Worm (Caenorhabditis elegans) whole organism, L1 larva: ENCODE measurements around the gene ears-2.

ENCODE experiments used
- C16A3.4 ChIP-seq: fragments of 150-350 bp; optimal IDR thresholded peaks from 2 replicates; lab custom pipeline; 2014; ENCODE audit warnings: missing biosample characterization, missing genetic modification characterization
- C34B4.2 ChIP-seq: sonication (generic microtip); optimal IDR thresholded peaks from 2 replicates; lab custom pipeline; 2017; ENCODE audit warnings: mild to moderate bottlenecking, missing genetic modification characterization, missing compliant biosample characterization
- F16B12.6 ChIP-seq: fragments of 150-350 bp; optimal IDR thresholded peaks from 2 replicates; lab custom pipeline; 2014; ENCODE audit warnings: missing biosample characterization, missing genetic modification characterization
- Y116A8C.19 ChIP-seq: sonication (generic microtip); optimal IDR thresholded peaks from 2 replicates; lab custom pipeline; 2016; ENCODE audit warnings: missing compliant biosample characterization, missing genetic modification characterization, borderline replicate concordance
- aha-1 ChIP-seq: fragments of 150-350 bp; optimal IDR thresholded peaks from 2 replicates; lab custom pipeline; 2014; ENCODE audit warnings: missing biosample characterization, missing genetic modification characterization
- aly-2 ChIP-seq: fragments of 150-350 bp; optimal IDR thresholded peaks from 2 replicates; lab custom pipeline; 2014; ENCODE audit warnings: missing biosample characterization, missing genetic modification characterization
- ama-1 ChIP-seq: fragments of 150-350 bp; optimal IDR thresholded peaks from 2 replicates; lab custom pipeline; 2014
- blmp-1 ChIP-seq: fragments of 150-350 bp; optimal IDR thresholded peaks from 2 replicates; lab custom pipeline; 2014; ENCODE audit warnings: missing biosample characterization, missing genetic modification characterization
- ceh-8 ChIP-seq: fragments of 200-800 bp; sonication (Bioruptor generic); optimal IDR thresholded peaks from 2 replicates; lab custom pipeline; 2018; ENCODE audit warnings: mild to moderate bottlenecking, missing genetic modification characterization, moderate library complexity, missing compliant biosample characterization
- ceh-82 ChIP-seq, 3 experiments: fragments of 150-350 bp in 1 of 3; sonication (generic microtip) in 2 of 3; optimal IDR thresholded peaks; 2 replicates each; lab custom pipeline; 2014 to 2017; ENCODE audit warnings: missing biosample characterization in 3 of 3, missing genetic modification characterization in 3 of 3
- ceh-88 ChIP-seq: fragments of 200-800 bp; sonication (Bioruptor generic); IDR thresholded peaks from 2 replicates; pipeline ENCODE4 v1.3.6; 2022; ENCODE audit warnings: missing genetic modification characterization, missing compliant biosample characterization
- ces-1 ChIP-seq: fragments of 150-350 bp; optimal IDR thresholded peaks from 2 replicates; lab custom pipeline; 2014; ENCODE audit warnings: missing biosample characterization, missing genetic modification reagents, missing genetic modification characterization
- dpl-1 ChIP-seq, 3 experiments: fragments of 150-350 bp in 2 of 3; sonication (generic microtip) in 1 of 3; optimal IDR thresholded peaks; 2 replicates each; lab custom pipeline; 2014 to 2017; ENCODE audit warnings: missing biosample characterization in 3 of 3, missing genetic modification characterization in 3 of 3, missing genetic modification reagents in 3 of 3
- dsc-1 ChIP-seq: sonication (generic microtip); optimal IDR thresholded peaks from 2 replicates; lab custom pipeline; 2016; ENCODE audit warnings: mild to moderate bottlenecking, missing genetic modification characterization, missing compliant biosample characterization
- egl-13 ChIP-seq: sonication (generic microtip); optimal IDR thresholded peaks from 2 replicates; lab custom pipeline; 2016; ENCODE audit warnings: missing genotype, missing genetic modification reagents, missing genetic modification characterization, missing compliant biosample characterization
- egl-27 ChIP-seq, 2 experiments: fragments of 150-350 bp in 1 of 2; sonication (generic microtip); optimal IDR thresholded peaks; 3 replicates each; lab custom pipeline; 2017 to 2018; ENCODE audit warnings: missing biosample characterization in 2 of 2, missing genetic modification characterization in 2 of 2, missing genetic modification reagents in 2 of 2
- elt-2 ChIP-seq: sonication (generic microtip); optimal IDR thresholded peaks from 2 replicates; lab custom pipeline; 2016; ENCODE audit warnings: missing genetic modification characterization, mild to moderate bottlenecking, inconsistent platforms, missing compliant biosample characterization, missing genetic modification reagents
- ets-5 ChIP-seq: fragments of 200-800 bp; sonication (Bioruptor generic); IDR thresholded peaks from 2 replicates; pipeline ENCODE4 v1.3.6; 2022; ENCODE audit warnings: missing genetic modification characterization, missing compliant biosample characterization
- fkh-10 ChIP-seq: sonication (generic microtip); optimal IDR thresholded peaks from 2 replicates; lab custom pipeline; 2017; ENCODE audit warnings: missing biosample characterization, missing genetic modification reagents, missing genetic modification characterization
- fkh-4 ChIP-seq: sonication (generic microtip); optimal IDR thresholded peaks from 2 replicates; lab custom pipeline; 2016; ENCODE audit warnings: missing compliant biosample characterization, missing genetic modification characterization, borderline replicate concordance
- fkh-8 ChIP-seq: sonication (generic microtip); optimal IDR thresholded peaks from 2 replicates; lab custom pipeline; 2016; ENCODE audit warnings: mild to moderate bottlenecking, missing genetic modification characterization, missing compliant biosample characterization
- fos-1 ChIP-seq: fragments of 150-350 bp; optimal IDR thresholded peaks from 2 replicates; lab custom pipeline; 2014; ENCODE audit warnings: missing biosample characterization, missing genetic modification characterization
- grh-1 ChIP-seq: fragments of 200-800 bp; sonication (Bioruptor generic); IDR thresholded peaks from 2 replicates; pipeline ENCODE4 v1.3.6; 2022; ENCODE audit warnings: missing genetic modification reagents, missing genetic modification characterization, missing compliant biosample characterization
- hlh-17 ChIP-seq: fragments of 200-800 bp; sonication (Bioruptor generic); optimal IDR thresholded peaks from 2 replicates; lab custom pipeline; 2018; ENCODE audit warnings: missing genetic modification characterization, mild to moderate bottlenecking, missing compliant biosample characterization, moderate library complexity, borderline replicate concordance
- hlh-4 ChIP-seq: sonication (generic microtip); optimal IDR thresholded peaks from 2 replicates; lab custom pipeline; 2016; ENCODE audit warnings: mild to moderate bottlenecking, missing genetic modification characterization, missing compliant biosample characterization
- jun-1 ChIP-seq: fragments of 150-350 bp; optimal IDR thresholded peaks from 2 replicates; lab custom pipeline; 2014; ENCODE audit warnings: missing biosample characterization, missing genetic modification reagents, missing genetic modification characterization
- lin-14 ChIP-seq: fragments of 200-800 bp; sonication (Bioruptor generic); optimal IDR thresholded peaks from 2 replicates; lab custom pipeline; 2018; ENCODE audit warnings: mild to moderate bottlenecking, missing genetic modification characterization, moderate library complexity, missing compliant biosample characterization
- lin-35 ChIP-seq, 2 experiments: fragments of 150-350 bp; optimal IDR thresholded peaks; 2 replicates each; lab custom pipeline; 2014; ENCODE audit warnings: missing biosample characterization in 2 of 2, missing genetic modification characterization in 2 of 2, missing genetic modification reagents in 2 of 2
- lin-39 ChIP-seq: fragments of 150-350 bp; optimal IDR thresholded peaks from 2 replicates; lab custom pipeline; 2014; ENCODE audit warnings: missing biosample characterization, missing genetic modification reagents, missing genetic modification characterization
- lir-3 ChIP-seq: sonication (generic microtip); optimal IDR thresholded peaks from 2 replicates; lab custom pipeline; 2016; ENCODE audit warnings: mild to moderate bottlenecking, missing genetic modification characterization, moderate library complexity, missing compliant biosample characterization; ENCODE audit not compliant: poor library complexity
- mab-9 ChIP-seq: fragments of 200-800 bp; sonication (Bioruptor generic); IDR thresholded peaks from 2 replicates; pipeline ENCODE4 v1.3.6; 2022; ENCODE audit warnings: missing genetic modification reagents, missing genetic modification characterization, missing compliant biosample characterization
- mdl-1 ChIP-seq, 2 experiments: fragments of 150-350 bp; optimal IDR thresholded peaks; 2 replicates each; lab custom pipeline; 2014 to 2017; ENCODE audit warnings: missing biosample characterization in 2 of 2, missing genetic modification characterization in 2 of 2, inconsistent platforms in 1 of 2
- nhr-11 ChIP-seq: fragments of 150-350 bp; optimal IDR thresholded peaks from 2 replicates; lab custom pipeline; 2014; ENCODE audit warnings: missing biosample characterization, missing genetic modification characterization
- nhr-12 ChIP-seq: sonication (generic microtip); optimal IDR thresholded peaks from 2 replicates; lab custom pipeline; 2017; ENCODE audit warnings: missing biosample characterization, missing genetic modification characterization
- nhr-20 ChIP-seq: sonication (generic microtip); optimal IDR thresholded peaks from 2 replicates; lab custom pipeline; 2016; ENCODE audit warnings: mild to moderate bottlenecking, missing genetic modification characterization, missing compliant biosample characterization
- nhr-28 ChIP-seq: fragments of 150-350 bp; optimal IDR thresholded peaks from 2 replicates; lab custom pipeline; 2014; ENCODE audit warnings: missing biosample characterization, missing genetic modification characterization
- nhr-47 ChIP-seq: sonication (generic microtip); optimal IDR thresholded peaks from 2 replicates; lab custom pipeline; 2016; ENCODE audit warnings: mild to moderate bottlenecking, missing genetic modification characterization, moderate library complexity, missing compliant biosample characterization
- nhr-71 ChIP-seq: sonication (generic microtip); optimal IDR thresholded peaks from 2 replicates; lab custom pipeline; 2016; ENCODE audit warnings: mild to moderate bottlenecking, missing genetic modification characterization, moderate library complexity, missing compliant biosample characterization
- nhr-90 ChIP-seq: sonication (generic microtip); optimal IDR thresholded peaks from 2 replicates; lab custom pipeline; 2016; ENCODE audit warnings: mild to moderate bottlenecking, missing genetic modification characterization, missing compliant biosample characterization; ENCODE audit not compliant: poor library complexity
- pag-3 ChIP-seq: sonication (generic microtip); optimal IDR thresholded peaks from 2 replicates; lab custom pipeline; 2017; ENCODE audit warnings: missing genetic modification characterization, mild to moderate bottlenecking, missing compliant biosample characterization, antibody characterized with exemption, borderline replicate concordance; ENCODE audit not compliant: insufficient read depth
- pqm-1 ChIP-seq: sonication (generic microtip); optimal IDR thresholded peaks from 3 replicates; lab custom pipeline; 2017; ENCODE audit warnings: missing biosample characterization, missing genetic modification characterization
- snpc-4 ChIP-seq: fragments of 150-350 bp; optimal IDR thresholded peaks from 2 replicates; lab custom pipeline; 2014; ENCODE audit warnings: missing biosample characterization, missing genetic modification characterization
- sox-4 ChIP-seq: sonication (generic microtip); optimal IDR thresholded peaks from 2 replicates; lab custom pipeline; 2016; ENCODE audit warnings: missing genetic modification characterization, missing compliant biosample characterization
- sptf-1 ChIP-seq: fragments of 150-350 bp; optimal IDR thresholded peaks from 2 replicates; lab custom pipeline; 2014; ENCODE audit warnings: missing biosample characterization, missing genetic modification characterization
- sup-37 ChIP-seq: fragments of 200-800 bp; sonication (Bioruptor generic); optimal IDR thresholded peaks from 2 replicates; lab custom pipeline; 2018; ENCODE audit warnings: mild to moderate bottlenecking, missing genetic modification characterization, missing compliant biosample characterization
- tlp-1 ChIP-seq: fragments of 150-350 bp; optimal IDR thresholded peaks from 2 replicates; lab custom pipeline; 2014; ENCODE audit warnings: missing biosample characterization, missing genetic modification characterization
- unc-130 ChIP-seq: fragments of 150-350 bp; optimal IDR thresholded peaks from 2 replicates; lab custom pipeline; 2017; ENCODE audit warnings: missing biosample characterization, missing genetic modification characterization, inconsistent platforms
- unc-86 ChIP-seq: sonication (generic microtip); optimal IDR thresholded peaks from 2 replicates; lab custom pipeline; 2016; ENCODE audit warnings: missing genetic modification characterization, missing compliant biosample characterization
- xbp-1 ChIP-seq: sonication (generic microtip); optimal IDR thresholded peaks from 2 replicates; lab custom pipeline; 2016; ENCODE audit warnings: missing genetic modification characterization, missing compliant biosample characterization
- zip-4 ChIP-seq: fragments of 200-800 bp; sonication (Bioruptor generic); optimal IDR thresholded peaks from 2 replicates; lab custom pipeline; 2018; ENCODE audit warnings: mild to moderate bottlenecking, missing genetic modification characterization, moderate library complexity, missing compliant biosample characterization
- ztf-11 ChIP-seq, 2 experiments: sonication (generic microtip); optimal IDR thresholded peaks; 2 replicates each; lab custom pipeline; 2016 to 2017; ENCODE audit warnings: missing genetic modification characterization in 2 of 2, missing biosample characterization in 1 of 2, missing compliant biosample characterization in 1 of 2
- ztf-4 ChIP-seq: fragments of 150-350 bp; optimal IDR thresholded peaks from 2 replicates; lab custom pipeline; 2014; ENCODE audit warnings: missing biosample characterization, missing genetic modification characterization

The ears-2 gene

DNA sequence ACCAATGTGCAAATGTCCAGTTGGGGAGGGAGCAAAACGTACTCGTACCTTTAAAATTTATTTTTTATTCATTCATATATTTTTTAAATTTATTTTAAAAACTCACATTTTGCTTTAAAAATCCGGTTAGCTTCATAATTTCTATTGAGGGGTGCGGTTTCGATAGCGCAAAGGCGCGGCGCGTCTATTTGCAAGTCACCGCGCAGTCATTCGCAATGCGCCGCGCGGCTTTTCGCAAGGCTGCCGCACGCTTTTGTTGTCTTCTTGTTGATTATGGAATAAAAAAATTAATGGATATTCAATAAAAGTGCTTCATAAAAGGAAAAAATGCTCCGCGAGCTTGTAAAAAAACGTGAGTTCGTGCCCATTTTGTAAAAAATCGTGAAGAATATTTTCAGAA, at the start of gene ears-2, which contains the start of gene uncp-18:
ears-2 (minus strand) TSS at position 190 of the 400 bp plus-strand sequence.
uncp-18 (plus strand) TSS at position 282 of the 400 bp plus-strand sequence.
- TF ChIP-seq hlh-4 (tag; lab: Kevin White, UChicago) (peak; percentile 32), nhr-11 (peak; percentile 52), Y116A8C.19 (tag; lab: Kevin White, UChicago) (peak; percentile 7), aha-1 (no peak), nhr-47 (tag; lab: Kevin White, UChicago) (peak; percentile 93), unc-130 (tag; lab: Kevin White, UChicago) (peak; percentile 97), fos-1 (tag; lab: Kevin White, UChicago) (peak; percentile 63), zip-4 (GFP tag; lab: Kevin White, UChicago) (peak; percentile 65), nhr-28 (tag; lab: Kevin White, UChicago) (no peak), fkh-4 (peak; percentile 56), nhr-20 (tag; lab: Kevin White, UChicago) (peak; percentile 92), hlh-17 (GFP tag; lab: Kevin White, UChicago) (no peak), jun-1 (tag; lab: Kevin White, UChicago) (peak; percentile 67), C16A3.4 (tag; lab: Kevin White, UChicago) (peak; percentile 94), dsc-1 (peak; percentile 93), ama-1 (lab: Kevin White, UChicago) (peak; percentile 5), egl-27 (tag; optimal IDR thresholded peaks at IDR 0.05; lab: Kevin White, UChicago) (peak in 1 of 2 experiments; percentile 63), lin-14 (GFP tag; lab: Kevin White, UChicago) (peak; percentile 88), xbp-1 (tag; lab: Kevin White, UChicago) (peak; percentile 92), egl-13 (tag; lab: Kevin White, UChicago) (peak; percentile 84), nhr-71 (tag; lab: Kevin White, UChicago) (peak; percentile 95), ets-5 (GFP tag; lab: Robert Waterston, UW) (no peak), lir-3 (tag; lab: Kevin White, UChicago) (peak; percentile 86), aly-2 (tag; lab: Kevin White, UChicago) (no peak), sptf-1 (tag; lab: Kevin White, UChicago) (no peak), nhr-12 (tag; lab: Kevin White, UChicago) (no peak), ceh-8 (GFP tag; lab: Kevin White, UChicago) (peak; percentile 77), sup-37 (peak; percentile 70), blmp-1 (tag; lab: Kevin White, UChicago) (peak; percentile 77), ceh-82 (tag; optimal IDR thresholded peaks at IDR 0.05; lab: Kevin White, UChicago) (peak; percentile 89 to 95 (median 92)), tlp-1 (tag; lab: Kevin White, UChicago) (no peak), ztf-11 (tag; optimal IDR thresholded peaks at IDR 0.05; lab: Kevin White, UChicago) (peak in 1 of 2 experiments; percentile 96), fkh-8 (tag; lab: Kevin White, UChicago) (peak; percentile 86), unc-86 (peak; percentile 89), lin-35 (GFP tag; optimal IDR thresholded peaks at IDR 0.05; lab: Kevin White, UChicago) (peak; percentile 73 to 80), ces-1 (GFP tag; lab: Kevin White, UChicago) (no peak), mdl-1 (tag; optimal IDR thresholded peaks at IDR 0.05; lab: Kevin White, UChicago) (peak in 1 of 2 experiments; percentile 64), F16B12.6 (tag; lab: Kevin White, UChicago) (peak; percentile 67), elt-2 (tag; lab: Kevin White, UChicago) (peak; percentile 74), sox-4 (tag; lab: Kevin White, UChicago) (peak; percentile 90), pqm-1 (tag; lab: Kevin White, UChicago) (no peak), pag-3 (no peak), lin-39 (peak; percentile 63), mab-9 (GFP tag; lab: Robert Waterston, UW) (peak; percentile 64; the same call in 1 of the 2 replicates), nhr-90 (tag; lab: Kevin White, UChicago) (peak; percentile 95), ztf-4 (tag; lab: Kevin White, UChicago) (peak; percentile 92), ceh-88 (GFP tag; lab: Robert Waterston, UW) (peak; percentile 65), dpl-1 (GFP tag; optimal IDR thresholded peaks at IDR 0.05; lab: Kevin White, UChicago) (peak; percentile 66 to 73 (median 71)), fkh-10 (GFP tag; lab: Kevin White, UChicago) (peak; percentile 78), C34B4.2 (no peak), grh-1 (GFP tag; lab: Robert Waterston, UW) (peak; percentile 79), snpc-4 (tag; lab: Kevin White, UChicago) (peak; percentile 83)
